Worm (Caenorhabditis elegans): ENCODE results near the gene acdh-13.

The acdh-13 gene

DNA sequence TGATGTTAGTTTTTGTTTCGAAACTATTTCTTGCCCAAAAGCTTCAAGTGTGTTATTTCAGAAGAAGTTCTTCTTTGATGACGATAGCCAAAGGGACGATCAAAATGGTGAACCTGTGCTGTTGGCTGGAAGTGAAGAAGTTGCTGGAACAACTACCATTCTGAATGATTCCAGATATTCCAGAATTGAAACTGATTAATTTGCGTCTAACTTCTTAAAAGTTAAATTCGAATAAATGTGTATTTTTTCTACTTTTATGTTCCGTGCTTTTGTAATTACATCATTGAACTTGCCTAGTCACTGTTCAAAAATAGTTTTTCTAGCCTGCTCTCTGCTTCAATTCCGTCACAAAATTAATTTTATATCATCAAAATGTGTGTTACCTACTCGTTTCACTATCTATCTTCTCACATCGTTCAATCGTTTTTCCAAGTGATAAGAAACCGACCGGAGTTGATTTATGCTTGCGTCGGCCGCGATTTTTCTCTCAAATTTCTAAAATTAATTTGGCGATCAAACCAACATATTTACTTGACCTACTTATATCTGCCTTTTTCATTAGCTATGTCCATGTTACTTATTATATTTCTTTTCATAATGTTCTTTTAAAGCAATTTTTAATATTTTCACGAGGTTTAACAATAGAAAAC is 23.5 kb downstream of the acdh-13 start:
- TF ChIP-seq cog-1 (tag; optimal IDR thresholded peaks at IDR 0.05), result no peak
- TF ChIP-seq T22C8.4 (GFP tag; IDR thresholded peaks at IDR 0.05), result no peak
- TF ChIP-seq ztf-23 (GFP tag; IDR thresholded peaks at IDR 0.05), result no peak
- no peak for TF ChIP-seq med-1 (GFP tag; optimal IDR thresholded peaks at IDR 0.05; ENCODE audit: insufficient read depth)
- no peak for TF ChIP-seq ref-1 (GFP tag; conservative IDR thresholded peaks at IDR 0.05)
- no peak for TF ChIP-seq tab-1 (GFP tag; IDR thresholded peaks at IDR 0.05)
- no peak for TF ChIP-seq klf-2 (GFP tag; conservative IDR thresholded peaks at IDR 0.05)
- no peak for TF ChIP-seq ztf-29 (GFP tag; IDR thresholded peaks at IDR 0.05)
- TF ChIP-seq flt-1 (GFP tag; IDR thresholded peaks at IDR 0.05), result no peak

DNA sequence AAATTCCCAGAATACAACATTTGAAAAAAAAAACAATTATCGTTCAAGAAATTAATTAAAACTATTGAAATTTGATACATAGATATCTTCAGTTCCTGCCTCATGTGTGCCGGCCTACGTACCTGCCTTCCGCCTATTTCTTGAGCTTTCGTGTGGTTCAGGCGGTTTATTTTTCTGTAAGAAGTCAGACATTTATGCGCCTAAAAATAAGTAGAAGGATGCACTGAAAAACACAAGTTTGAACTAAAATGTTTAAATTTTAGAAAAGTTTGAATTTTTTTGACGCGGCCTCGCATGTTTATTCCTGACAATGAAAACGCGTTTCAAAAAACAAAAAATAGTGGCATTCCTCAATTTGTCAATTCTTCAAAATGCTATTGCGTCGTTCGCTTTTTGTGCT is 24.9 kb downstream of the acdh-13 start, which contains the start of gene C28C12.11:
Gene C28C12.11 (plus strand): TSS at position 301 of the 400 bp plus-strand sequence.
- no peak for TF ChIP-seq klf-2 (GFP tag; conservative IDR thresholded peaks at IDR 0.05)
- no peak for TF ChIP-seq ref-1 (GFP tag; conservative IDR thresholded peaks at IDR 0.05)
- no peak for TF ChIP-seq flt-1 (GFP tag; IDR thresholded peaks at IDR 0.05)
- TF ChIP-seq cog-1 (tag; optimal IDR thresholded peaks at IDR 0.05), result no peak
- TF ChIP-seq ztf-29 (GFP tag; IDR thresholded peaks at IDR 0.05), result no peak
- no peak for TF ChIP-seq T22C8.4 (GFP tag; IDR thresholded peaks at IDR 0.05)
- no peak for TF ChIP-seq ztf-23 (GFP tag; IDR thresholded peaks at IDR 0.05)
- no peak for TF ChIP-seq tab-1 (GFP tag; IDR thresholded peaks at IDR 0.05)
- no peak for TF ChIP-seq med-1 (GFP tag; optimal IDR thresholded peaks at IDR 0.05; ENCODE audit: insufficient read depth)

DNA sequence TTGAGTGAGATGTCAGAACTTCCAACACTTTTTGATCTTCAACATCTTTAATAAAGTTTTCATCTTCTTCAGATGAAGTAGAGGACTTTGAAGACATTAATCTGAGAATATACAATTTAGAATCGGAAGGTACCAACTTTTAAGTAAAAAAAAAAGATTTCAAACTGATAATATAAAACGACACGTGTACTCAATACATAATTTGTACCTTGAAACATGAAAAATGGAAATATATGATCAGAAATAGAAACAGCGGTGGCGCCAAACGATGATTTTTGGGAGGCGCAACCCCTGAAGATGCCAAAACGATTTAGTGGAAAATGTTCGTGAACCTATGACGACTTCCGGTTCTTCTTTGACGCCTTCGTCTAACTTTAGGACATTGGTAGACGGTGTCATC is 26.1 kb downstream of the acdh-13 start, which contains the start of gene oat-1:
Gene oat-1 (minus strand): TSS at position 101 of the 400 bp plus-strand sequence.
- TF ChIP-seq ztf-29 (GFP tag; IDR thresholded peaks at IDR 0.05) (no peak), cog-1 (tag; optimal IDR thresholded peaks at IDR 0.05) (no peak)

DNA sequence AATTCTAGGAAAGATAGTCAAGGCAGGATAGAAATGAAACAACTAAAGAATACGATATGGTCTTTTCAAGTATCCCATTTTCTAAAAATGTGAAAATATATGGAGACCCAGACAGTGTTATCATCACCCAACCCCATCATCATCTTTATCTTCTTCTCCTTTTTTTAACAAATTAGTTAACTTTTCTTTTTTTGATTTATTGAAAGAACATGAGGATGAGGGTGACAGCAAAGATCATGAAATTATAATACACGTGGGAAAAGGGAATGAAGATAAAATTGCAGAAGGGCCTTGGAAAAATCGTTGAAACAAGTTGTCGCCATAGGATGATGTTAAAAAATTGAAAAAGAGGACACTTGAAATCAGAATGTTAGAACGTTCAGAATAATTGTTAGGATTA is 34.4 kb downstream of the acdh-13 start:
- TF ChIP-seq flt-1 (GFP tag; IDR thresholded peaks at IDR 0.05) (no peak), ztf-29 (GFP tag; IDR thresholded peaks at IDR 0.05) (no peak), tab-1 (GFP tag; IDR thresholded peaks at IDR 0.05) (no peak), med-1 (GFP tag; optimal IDR thresholded peaks at IDR 0.05; ENCODE audit: insufficient read depth) (no peak), klf-2 (GFP tag; conservative IDR thresholded peaks at IDR 0.05) (no peak), ref-1 (GFP tag; conservative IDR thresholded peaks at IDR 0.05) (no peak), ztf-23 (GFP tag; IDR thresholded peaks at IDR 0.05) (no peak), cog-1 (tag; optimal IDR thresholded peaks at IDR 0.05) (no peak), T22C8.4 (GFP tag; IDR thresholded peaks at IDR 0.05) (no peak)

DNA sequence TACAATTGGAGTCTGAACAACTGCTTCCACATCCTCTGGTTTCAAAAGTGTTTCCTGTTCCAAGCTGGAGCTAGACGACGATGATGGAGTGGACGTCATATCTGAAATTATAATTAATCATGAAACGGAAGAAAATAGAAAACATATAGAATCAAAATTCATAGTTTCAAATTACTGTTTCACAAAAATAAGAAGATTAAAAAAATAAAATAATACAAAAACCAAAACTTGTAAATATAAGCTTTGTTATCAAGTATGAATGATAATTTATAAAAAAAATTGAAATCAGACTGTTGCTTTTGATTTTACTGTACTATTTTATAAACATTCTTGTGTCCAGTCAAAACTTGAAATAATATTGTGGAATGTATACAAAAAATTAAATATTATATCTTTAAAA is 34.9 kb downstream of the acdh-13 start, which contains the start of gene str-176:
Gene str-176 (minus strand): TSS at position 101 of the 400 bp plus-strand sequence.
- TF ChIP-seq ztf-23 (GFP tag; IDR thresholded peaks at IDR 0.05) (no peak), T22C8.4 (GFP tag; IDR thresholded peaks at IDR 0.05) (no peak), ztf-29 (GFP tag; IDR thresholded peaks at IDR 0.05) (no peak), cog-1 (tag; optimal IDR thresholded peaks at IDR 0.05) (no peak), med-1 (GFP tag; optimal IDR thresholded peaks at IDR 0.05; ENCODE audit: insufficient read depth) (no peak), flt-1 (GFP tag; IDR thresholded peaks at IDR 0.05) (no peak), klf-2 (GFP tag; conservative IDR thresholded peaks at IDR 0.05) (no peak), ref-1 (GFP tag; conservative IDR thresholded peaks at IDR 0.05) (no peak)

DNA sequence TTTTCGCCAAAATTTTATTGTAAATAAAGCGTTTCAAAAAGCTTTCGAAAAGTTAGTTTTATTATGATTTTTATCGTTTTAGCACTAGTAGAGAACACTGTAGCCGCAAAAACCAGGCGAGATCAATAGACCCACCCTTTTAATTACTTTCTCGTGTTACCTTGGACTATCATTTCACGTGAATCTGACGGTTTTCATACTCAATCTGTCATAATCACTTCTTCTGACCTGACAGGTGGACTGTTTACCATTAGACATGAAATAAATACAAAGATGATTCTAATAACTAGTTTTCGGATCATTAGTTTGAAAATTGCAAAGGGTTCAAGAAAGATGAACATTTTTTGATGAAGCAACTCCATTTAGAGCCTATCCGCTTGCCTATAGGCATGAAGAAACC is 35.6 kb downstream of the acdh-13 start:
- TF ChIP-seq ref-1 (GFP tag; conservative IDR thresholded peaks at IDR 0.05) (no peak), flt-1 (GFP tag; IDR thresholded peaks at IDR 0.05) (no peak), ztf-23 (GFP tag; IDR thresholded peaks at IDR 0.05) (no peak), T22C8.4 (GFP tag; IDR thresholded peaks at IDR 0.05) (no peak), klf-2 (GFP tag; conservative IDR thresholded peaks at IDR 0.05) (no peak), med-1 (GFP tag; optimal IDR thresholded peaks at IDR 0.05; ENCODE audit: insufficient read depth) (no peak), tab-1 (GFP tag; IDR thresholded peaks at IDR 0.05) (no peak), ztf-29 (GFP tag; IDR thresholded peaks at IDR 0.05) (no peak), cog-1 (tag; optimal IDR thresholded peaks at IDR 0.05) (no peak)

DNA sequence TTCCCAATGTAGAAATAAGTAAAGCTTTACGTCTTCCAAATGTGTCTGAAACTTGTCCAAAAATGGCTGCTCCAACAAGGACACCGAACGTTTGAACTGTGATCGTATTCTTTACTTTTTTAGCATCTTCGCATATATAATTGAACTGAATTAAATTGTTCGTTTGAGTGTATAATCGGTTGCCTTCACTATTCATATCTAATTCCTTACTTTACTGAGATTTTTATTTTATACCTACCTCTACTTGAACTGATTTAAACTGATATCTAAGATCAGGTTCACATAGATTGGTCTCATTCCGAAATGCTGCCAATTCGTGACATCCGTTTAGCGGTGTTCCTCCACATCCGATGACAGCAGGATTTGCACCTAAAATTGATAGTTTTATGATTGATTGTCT is 36.2 kb downstream of the acdh-13 start:
- no peak for TF ChIP-seq ref-1 (GFP tag; conservative IDR thresholded peaks at IDR 0.05)
- no peak for TF ChIP-seq klf-2 (GFP tag; conservative IDR thresholded peaks at IDR 0.05)
- no peak for TF ChIP-seq T22C8.4 (GFP tag; IDR thresholded peaks at IDR 0.05)
- no peak for TF ChIP-seq cog-1 (tag; optimal IDR thresholded peaks at IDR 0.05)
- no peak for TF ChIP-seq ztf-29 (GFP tag; IDR thresholded peaks at IDR 0.05)
- TF ChIP-seq med-1 (GFP tag; optimal IDR thresholded peaks at IDR 0.05; ENCODE audit: insufficient read depth), result no peak
- TF ChIP-seq flt-1 (GFP tag; IDR thresholded peaks at IDR 0.05), result no peak
- TF ChIP-seq ztf-23 (GFP tag; IDR thresholded peaks at IDR 0.05), result no peak
- no peak for TF ChIP-seq tab-1 (GFP tag; IDR thresholded peaks at IDR 0.05)

DNA sequence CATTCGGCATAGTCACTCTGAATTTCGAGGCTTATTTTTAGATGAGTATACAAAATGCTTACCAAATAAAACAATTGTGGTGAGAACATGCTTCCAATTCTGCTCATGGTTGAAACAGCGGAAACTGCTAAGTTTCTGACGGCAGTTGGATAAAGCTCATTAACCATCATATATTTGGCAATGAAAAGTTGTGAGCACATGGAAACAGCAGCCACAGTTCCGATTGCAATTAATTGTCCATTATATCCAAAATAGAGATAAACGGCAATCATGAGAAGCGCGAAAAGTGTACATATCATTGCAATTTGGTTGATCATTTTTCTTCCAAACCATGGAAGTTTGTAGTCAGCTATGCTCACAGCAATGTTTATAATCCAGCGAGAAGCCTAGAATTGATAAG is 37.4 kb downstream of the acdh-13 start:
- no peak for TF ChIP-seq cog-1 (tag; optimal IDR thresholded peaks at IDR 0.05)
- TF ChIP-seq ztf-23 (GFP tag; IDR thresholded peaks at IDR 0.05), result no peak
- TF ChIP-seq ztf-29 (GFP tag; IDR thresholded peaks at IDR 0.05), result no peak
- TF ChIP-seq tab-1 (GFP tag; IDR thresholded peaks at IDR 0.05), result no peak
- no peak for TF ChIP-seq med-1 (GFP tag; optimal IDR thresholded peaks at IDR 0.05; ENCODE audit: insufficient read depth)
- no peak for TF ChIP-seq klf-2 (GFP tag; conservative IDR thresholded peaks at IDR 0.05)
- TF ChIP-seq ref-1 (GFP tag; conservative IDR thresholded peaks at IDR 0.05), result no peak
- no peak for TF ChIP-seq flt-1 (GFP tag; IDR thresholded peaks at IDR 0.05)
- TF ChIP-seq T22C8.4 (GFP tag; IDR thresholded peaks at IDR 0.05), result no peak

DNA sequence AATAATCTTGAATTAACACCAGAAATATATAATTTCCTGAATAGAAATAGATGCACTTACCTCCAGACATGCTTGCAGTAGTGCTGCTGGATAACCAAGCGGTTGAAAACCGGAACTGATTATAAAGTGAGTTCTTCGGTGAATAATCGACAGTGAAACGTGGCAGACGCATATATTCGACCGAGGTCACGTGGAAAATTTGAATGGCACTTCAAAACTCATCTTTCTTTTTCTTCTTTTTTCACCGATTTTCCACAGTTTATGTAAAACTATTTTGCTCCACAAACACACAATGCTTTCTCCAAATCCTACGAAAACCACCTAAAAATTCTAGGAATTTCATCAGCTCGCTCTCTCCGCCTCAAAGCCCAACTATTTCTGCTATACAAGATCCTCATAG is 38.4 kb downstream of the acdh-13 start, which contains the start of gene ant-1.4:
Gene ant-1.4 (minus strand): TSS at position 101 of the 400 bp plus-strand sequence.
- no peak for TF ChIP-seq med-1 (GFP tag; optimal IDR thresholded peaks at IDR 0.05; ENCODE audit: insufficient read depth)
- no peak for TF ChIP-seq flt-1 (GFP tag; IDR thresholded peaks at IDR 0.05)
- TF ChIP-seq T22C8.4 (GFP tag; IDR thresholded peaks at IDR 0.05), result no peak
- TF ChIP-seq cog-1 (tag; optimal IDR thresholded peaks at IDR 0.05), result no peak

DNA sequence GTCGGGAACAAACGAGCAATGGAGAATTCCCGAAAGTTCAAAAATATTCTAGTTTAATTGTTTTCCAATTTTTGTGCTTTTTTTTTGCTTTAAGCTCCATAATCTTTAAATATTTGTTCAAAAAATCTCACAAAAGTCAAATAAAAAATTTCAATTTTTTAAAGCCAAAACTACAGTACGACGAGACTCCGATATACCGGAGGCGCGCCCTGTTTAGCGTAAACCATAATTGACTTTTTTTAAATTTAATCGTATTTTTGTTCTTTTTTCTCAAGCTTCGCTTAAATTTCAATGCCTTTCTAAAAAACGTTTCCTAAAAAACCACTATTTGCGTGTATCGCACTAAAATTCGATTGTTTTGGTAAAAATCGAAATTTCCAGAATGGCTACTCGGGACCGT is 41.7 kb downstream of the acdh-13 start, which contains the start of gene syx-4:
Gene syx-4 (plus strand): TSS at position 382 of the 400 bp plus-strand sequence.
- TF ChIP-seq ztf-23 (GFP tag; IDR thresholded peaks at IDR 0.05), result no peak
- TF ChIP-seq ztf-29 (GFP tag; IDR thresholded peaks at IDR 0.05), result no peak
- TF ChIP-seq T22C8.4 (GFP tag; IDR thresholded peaks at IDR 0.05), result no peak
- TF ChIP-seq flt-1 (GFP tag; IDR thresholded peaks at IDR 0.05), result no peak
- TF ChIP-seq ref-1 (GFP tag; conservative IDR thresholded peaks at IDR 0.05), result no peak
- no peak for TF ChIP-seq cog-1 (tag; optimal IDR thresholded peaks at IDR 0.05)
- TF ChIP-seq tab-1 (GFP tag; IDR thresholded peaks at IDR 0.05), result no peak
- TF ChIP-seq klf-2 (GFP tag; conservative IDR thresholded peaks at IDR 0.05), result no peak

Data from whole organism, midembryonic.